Fruit fly (Drosophila melanogaster) whole organism: ENCODE data around the gene nebu.

Experiments
- CG8478 ChIP-seq: fragments of >200 bp; optimal IDR thresholded peaks from 2 replicates; lab custom pipeline; 2018; ENCODE audit warnings: inconsistent platforms
- Dll ChIP-seq: fragments of >200 bp; optimal IDR thresholded peaks from 2 replicates; lab custom pipeline; 2017
- EcR ChIP-seq, 2 experiments: fragments of >200 bp; optimal IDR thresholded peaks; 2 replicates each; lab custom pipeline; 2017; ENCODE audit warnings: missing biosample characterization in 2 of 2, missing genetic modification characterization in 2 of 2, missing genetic modification reagents in 2 of 2
- pan ChIP-seq: fragments of >200 bp; optimal IDR thresholded peaks from 2 replicates; lab custom pipeline; 2017
- psq ChIP-seq: fragments of >200 bp; optimal IDR thresholded peaks from 2 replicates; lab custom pipeline; 2017
- usp ChIP-seq: fragments of >200 bp; optimal IDR thresholded peaks from 2 replicates; lab custom pipeline; 2017; ENCODE audit warnings: missing biosample characterization, missing genetic modification characterization, mixed read lengths

The nebu gene

dm6 chr3L:12842532-12842931, 374 bp downstream of the nebu start:
- no peak for TF ChIP-seq EcR (GFP tag; optimal IDR thresholded peaks at IDR 0.05; lab: Kevin White, UChicago)
- TF ChIP-seq usp (GFP tag; lab: Kevin White, UChicago), result no peak
- no peak for TF ChIP-seq pan (lab: Kevin White, UChicago)
- TF ChIP-seq Dll (lab: Kevin White, UChicago), result no peak
- TF ChIP-seq psq, result no peak
- TF ChIP-seq CG8478 (lab: Kevin White, UChicago), result no peak

dm6 chr3L:12841459-12841858, 1.4 kb downstream of the nebu start:
- no peak for TF ChIP-seq usp (GFP tag; lab: Kevin White, UChicago)
- TF ChIP-seq CG8478 (lab: Kevin White, UChicago), result no peak
- no peak for TF ChIP-seq psq
- TF ChIP-seq Dll (lab: Kevin White, UChicago), result no peak
- no peak for TF ChIP-seq pan (lab: Kevin White, UChicago)
- no peak for TF ChIP-seq EcR (GFP tag; optimal IDR thresholded peaks at IDR 0.05; lab: Kevin White, UChicago)

- TF ChIP-seq CG8478 (lab: Kevin White, UChicago) (no peak), EcR (GFP tag; optimal IDR thresholded peaks at IDR 0.05; lab: Kevin White, UChicago) (no peak), psq (no peak), usp (GFP tag; lab: Kevin White, UChicago) (no peak), pan (lab: Kevin White, UChicago) (no peak), Dll (lab: Kevin White, UChicago) (no peak)
Observed at dm6 chr3L:12839882-12840281, 3.0 kb downstream of the nebu start.

dm6 chr3L:12837196-12837720, 5.6 kb downstream of the nebu start:
- TF ChIP-seq usp (GFP tag; lab: Kevin White, UChicago) (no peak), psq (no peak), EcR (GFP tag; optimal IDR thresholded peaks at IDR 0.05; lab: Kevin White, UChicago) (no peak), Dll (lab: Kevin White, UChicago) (no peak), pan (lab: Kevin White, UChicago) (no peak), CG8478 (lab: Kevin White, UChicago) (no peak)

dm6 chr3L:12835511-12836479, 7.1 kb downstream of the nebu start:
- TF ChIP-seq Dll (lab: Kevin White, UChicago) (no peak), EcR (GFP tag; optimal IDR thresholded peaks at IDR 0.05; lab: Kevin White, UChicago) (no peak), CG8478 (lab: Kevin White, UChicago) (no peak), psq (no peak), usp (GFP tag; lab: Kevin White, UChicago) (no peak), pan (lab: Kevin White, UChicago) (no peak)

- TF ChIP-seq usp (GFP tag; lab: Kevin White, UChicago) (no peak), EcR (GFP tag; optimal IDR thresholded peaks at IDR 0.05; lab: Kevin White, UChicago) (no peak), Dll (lab: Kevin White, UChicago) (no peak), CG8478 (lab: Kevin White, UChicago) (no peak), psq (no peak), pan (lab: Kevin White, UChicago) (no peak)
Observed at dm6 chr3L:12834526-12835213, 8.2 kb downstream of the nebu start.

dm6 chr3L:12833864-12834525, 8.9 kb downstream of the nebu start:
- no peak for TF ChIP-seq EcR (GFP tag; optimal IDR thresholded peaks at IDR 0.05; lab: Kevin White, UChicago)
- no peak for TF ChIP-seq pan (lab: Kevin White, UChicago)
- TF ChIP-seq Dll (lab: Kevin White, UChicago), result no peak
- no peak for TF ChIP-seq usp (GFP tag; lab: Kevin White, UChicago)
- TF ChIP-seq psq, result no peak
- TF ChIP-seq CG8478 (lab: Kevin White, UChicago), result no peak

dm6 chr3L:12833354-12833753, 9.6 kb downstream of the nebu start:
- no peak for TF ChIP-seq pan (lab: Kevin White, UChicago)
- no peak for TF ChIP-seq CG8478 (lab: Kevin White, UChicago)
- no peak for TF ChIP-seq Dll (lab: Kevin White, UChicago)
- TF ChIP-seq usp (GFP tag; lab: Kevin White, UChicago), result no peak

dm6 chr3L:12832355-12832881, 10.5 kb downstream of the nebu start:
- TF ChIP-seq psq (no peak), CG8478 (lab: Kevin White, UChicago) (no peak), Dll (lab: Kevin White, UChicago) (no peak), usp (GFP tag; lab: Kevin White, UChicago) (no peak), EcR (GFP tag; optimal IDR thresholded peaks at IDR 0.05; lab: Kevin White, UChicago) (peak in 1 of 2 experiments; percentile 93), pan (lab: Kevin White, UChicago) (no peak)

- TF ChIP-seq EcR (GFP tag; optimal IDR thresholded peaks at IDR 0.05; lab: Kevin White, UChicago), result no peak
- TF ChIP-seq usp (GFP tag; lab: Kevin White, UChicago), result no peak
- no peak for TF ChIP-seq pan (lab: Kevin White, UChicago)
- no peak for TF ChIP-seq psq
- no peak for TF ChIP-seq Dll (lab: Kevin White, UChicago)
- no peak for TF ChIP-seq CG8478 (lab: Kevin White, UChicago)
Observed at dm6 chr3L:12831290-12831952, 11.5 kb downstream of the nebu start.
